Worm (Caenorhabditis elegans): Measurements from ENCODE around the gene R10H1.1.

- no peak for TF ChIP-seq F49E8.2 (tag; optimal IDR thresholded peaks at IDR 0.05; ENCODE audit: insufficient read depth)
- no peak for TF ChIP-seq unc-62 (GFP tag; optimal IDR thresholded peaks at IDR 0.05)
- no peak for TF ChIP-seq ztf-6 (GFP tag; IDR thresholded peaks at IDR 0.05)
- TF ChIP-seq attf-5 (GFP tag; optimal IDR thresholded peaks at IDR 0.05), result no peak
- TF ChIP-seq ztf-26 (tag; optimal IDR thresholded peaks at IDR 0.05), result no peak
- TF ChIP-seq dpl-1 (GFP tag; optimal IDR thresholded peaks at IDR 0.05), result no peak
- TF ChIP-seq attf-6 (GFP tag; IDR thresholded peaks at IDR 0.05), result no peak
- TF ChIP-seq xnd-1 (tag; optimal IDR thresholded peaks at IDR 0.05), result no peak
- TF ChIP-seq B0019.2 (GFP tag; conservative IDR thresholded peaks at IDR 0.05), result no peak
- no peak for TF ChIP-seq ztf-3 (GFP tag; optimal IDR thresholded peaks at IDR 0.05)
- no peak for TF ChIP-seq F52B5.7 (tag; optimal IDR thresholded peaks at IDR 0.05)
Observed at ce11 chrII:7489605-7490004, 4.7 kb upstream of the R10H1.1 start, which contains the start of gene D1022.9.
